Worm (Caenorhabditis elegans) whole organism, L2 larva: Measurements from ENCODE around the gene Y39F10A.6.

ENCODE experiments used
- blmp-1 ChIP-seq: sonication (generic microtip); optimal IDR thresholded peaks from 2 replicates; lab custom pipeline; 2017; ENCODE audit warnings: missing genetic modification characterization, mild to moderate bottlenecking, missing compliant biosample characterization, antibody characterized with exemption, moderate library complexity; ENCODE audit not compliant: insufficient read depth
- nhr-12 ChIP-seq: fragments of 150-350 bp; optimal IDR thresholded peaks from 2 replicates; lab custom pipeline; 2014; ENCODE audit warnings: missing biosample characterization, missing genetic modification characterization
- snpc-4 ChIP-seq: fragments of 150-350 bp; optimal IDR thresholded peaks from 2 replicates; lab custom pipeline; 2014; ENCODE audit warnings: missing biosample characterization, missing genetic modification characterization

- no peak for TF ChIP-seq blmp-1 (tag; lab: Kevin White, UChicago)
- no peak for TF ChIP-seq nhr-12 (tag; lab: Kevin White, UChicago)
- no peak for TF ChIP-seq snpc-4 (tag; lab: Kevin White, UChicago)
These were observed 30.0 kb downstream of the Y39F10A.6 start for ce11 chrII:753469-753868.
